Worm (Caenorhabditis elegans): ENCODE results near the gene sap-140.

- TF ChIP-seq him-1 (tag; optimal IDR thresholded peaks at IDR 0.05) (no peak), W03F9.2 (tag; optimal IDR thresholded peaks at IDR 0.05) (no peak), dao-5 (tag; optimal IDR thresholded peaks at IDR 0.05) (no peak)
These were observed 42.9 kb upstream of the sap-140 start, which contains the start of gene Y69F12A.1 for ce11 chrIII:7456640-7457039.
